Fruit fly (Drosophila melanogaster) whole organism, larva: ENCODE data around the gene hdm.
A peak's percentile ranks its signal among the peaks of the same experiment; 100 is the strongest.

Experiments
- noc ChIP-seq: fragments of 200-800 bp; sonication (Bioruptor generic); optimal IDR thresholded peaks from 3 replicates; lab custom pipeline; 2019; ENCODE audit warnings: missing biosample characterization, mild to moderate bottlenecking, missing genetic modification characterization, moderate library complexity

Gene hdm

DNA sequence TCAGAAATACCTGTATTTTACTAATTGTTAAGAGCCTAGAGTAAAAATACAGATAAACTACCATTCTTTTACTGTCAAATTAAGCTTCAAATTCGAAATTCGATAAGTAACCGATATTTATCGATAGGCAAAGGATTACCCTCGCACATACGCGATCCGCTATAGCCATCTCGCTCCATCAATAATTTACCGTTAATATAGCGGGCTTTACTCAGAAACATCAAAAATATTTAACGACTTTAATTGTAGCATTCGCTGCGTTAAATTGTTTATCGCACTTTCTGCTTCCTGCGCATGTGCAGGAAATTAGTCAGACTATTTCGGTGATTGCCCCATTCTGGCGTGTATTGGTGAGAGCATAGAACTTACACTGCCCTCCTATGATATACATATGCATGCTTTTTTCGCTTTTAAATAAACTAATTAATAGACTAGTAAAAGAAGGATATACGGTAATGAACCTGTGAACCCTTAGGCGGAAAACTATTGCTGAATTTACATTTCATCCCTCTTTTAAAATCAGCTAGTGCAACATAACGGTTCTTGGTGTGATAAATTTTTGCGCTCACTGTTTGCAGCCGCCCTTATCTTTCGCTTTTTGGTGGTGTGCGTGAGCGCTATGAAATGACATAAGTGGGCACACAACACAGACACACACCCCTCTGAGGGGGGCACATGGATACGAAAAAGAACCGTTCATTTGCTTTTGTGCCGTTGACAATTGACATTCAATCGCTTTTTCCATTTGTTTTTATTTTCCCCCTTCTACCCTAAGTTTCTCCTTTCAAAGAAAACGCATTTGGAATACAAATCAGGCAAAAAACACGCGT lies 11.5 kb downstream of the hdm start, which contains the start of the genes dpr14 and spidey:
Gene dpr14 (minus strand): TSS at position 48 of the 830 bp plus-strand sequence.
Gene spidey (plus strand): TSS at position 693 of the 830 bp plus-strand sequence.
- TF ChIP-seq noc (tag; lab: Kevin White, UChicago) = peak; percentile 95

DNA sequence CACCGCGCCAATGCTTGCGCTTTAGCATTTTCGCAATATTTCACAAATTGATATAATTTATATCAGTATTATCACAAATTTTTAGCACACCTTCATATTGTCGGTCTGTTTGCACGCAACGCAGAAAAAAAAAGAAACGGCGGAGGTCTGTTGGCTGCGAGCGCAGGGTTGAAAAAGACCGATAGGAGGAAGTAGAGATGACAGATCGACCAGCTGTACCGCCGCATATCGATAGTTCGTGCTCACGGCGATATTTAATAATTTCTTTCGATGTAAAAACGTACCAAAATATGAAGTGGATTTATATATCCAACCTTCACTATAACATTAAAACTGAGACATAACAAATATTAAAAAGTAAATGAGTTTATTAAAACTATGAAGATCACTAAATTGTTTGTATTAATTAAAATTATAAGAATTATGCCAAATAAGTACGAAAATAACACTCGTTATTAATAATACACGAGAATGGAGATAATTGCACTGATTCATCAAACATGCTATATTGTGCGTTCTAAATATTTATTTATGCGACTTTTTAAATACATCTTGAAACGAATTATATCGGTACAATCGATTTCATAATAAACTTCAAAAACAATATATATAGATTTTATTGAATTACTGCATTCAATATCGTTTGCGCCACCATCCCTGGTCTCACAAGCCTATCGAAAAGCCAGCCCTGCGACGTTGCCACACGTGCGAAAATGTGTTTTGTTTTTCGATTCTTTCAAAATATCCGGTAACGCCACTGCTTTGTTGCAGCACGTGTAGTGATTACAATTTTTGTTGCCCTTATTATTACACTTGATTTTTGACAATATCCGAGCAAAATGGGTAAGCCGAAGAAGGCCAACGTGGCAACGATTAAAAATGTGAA lies 18.5 kb downstream of the hdm start, which contains the start of the genes RpS6 and bys:
Gene RpS6 (minus strand): TSS at position 179 of the 886 bp plus-strand sequence.
Gene bys (plus strand): TSS at position 728 of the 886 bp plus-strand sequence.
- peak; percentile 17 for TF ChIP-seq noc (tag; lab: Kevin White, UChicago)

DNA sequence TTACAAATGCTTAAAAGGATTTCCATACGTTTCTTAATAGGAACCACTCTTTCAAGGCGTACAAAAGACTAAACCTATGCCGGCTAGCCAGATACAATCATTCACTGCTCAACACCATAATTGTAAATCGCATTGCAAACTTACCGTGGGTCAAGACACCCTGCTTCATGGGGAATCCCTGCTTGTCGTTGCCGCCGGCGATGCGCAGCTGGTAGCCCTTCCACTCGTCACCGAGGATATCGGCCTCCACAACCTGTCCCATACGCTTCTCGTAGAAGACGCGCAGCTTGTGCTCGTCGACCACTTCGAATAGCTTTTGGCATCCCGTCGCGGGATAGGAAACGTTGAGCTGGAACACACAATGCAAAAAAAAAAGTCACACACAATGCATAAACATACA lies 19.3 kb downstream of the hdm start:
- TF ChIP-seq noc (tag; lab: Kevin White, UChicago) = no peak

DNA sequence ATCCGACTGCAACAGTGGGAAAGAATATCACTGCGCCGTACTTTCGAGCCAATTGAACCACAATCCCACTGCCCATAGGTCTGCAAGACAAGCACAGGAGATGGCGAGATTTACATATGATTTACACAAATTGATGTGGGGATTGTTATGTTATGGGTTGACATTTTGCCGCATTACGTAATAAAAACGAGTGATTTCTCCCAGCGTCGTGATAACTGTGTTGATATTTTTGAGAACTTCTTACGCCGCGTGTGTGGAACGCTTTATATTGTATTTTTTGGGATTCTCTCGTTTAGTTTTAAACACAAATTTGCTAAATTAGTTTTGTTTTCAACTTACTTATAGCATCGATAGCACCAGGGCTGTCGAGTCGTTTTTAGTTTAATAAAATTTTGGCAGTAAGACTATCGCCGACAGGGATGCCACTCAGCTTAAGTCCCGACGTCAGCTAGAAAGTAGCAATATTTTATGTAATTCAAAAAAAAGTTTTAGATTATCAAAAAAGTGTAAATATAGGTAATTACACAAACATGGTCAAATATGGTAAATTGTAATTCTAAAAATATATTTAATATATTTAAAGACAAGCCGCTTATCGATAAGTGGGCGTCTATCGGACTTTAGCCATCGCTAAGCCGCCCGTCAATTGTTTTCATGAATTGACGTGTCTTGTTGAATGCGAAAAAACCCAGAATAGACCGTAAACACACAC lies 26.4 kb downstream of the hdm start, which contains the start of the genes CG45089, ND-MNLL and p115:
Gene CG45089 (minus strand): TSS at position 388 of the 712 bp plus-strand sequence.
Gene ND-MNLL (minus strand): TSS at position 388 of the 712 bp plus-strand sequence.
Gene p115 (plus strand): TSS at position 621 of the 712 bp plus-strand sequence.
- peak; percentile 55 for TF ChIP-seq noc (tag; lab: Kevin White, UChicago)

DNA sequence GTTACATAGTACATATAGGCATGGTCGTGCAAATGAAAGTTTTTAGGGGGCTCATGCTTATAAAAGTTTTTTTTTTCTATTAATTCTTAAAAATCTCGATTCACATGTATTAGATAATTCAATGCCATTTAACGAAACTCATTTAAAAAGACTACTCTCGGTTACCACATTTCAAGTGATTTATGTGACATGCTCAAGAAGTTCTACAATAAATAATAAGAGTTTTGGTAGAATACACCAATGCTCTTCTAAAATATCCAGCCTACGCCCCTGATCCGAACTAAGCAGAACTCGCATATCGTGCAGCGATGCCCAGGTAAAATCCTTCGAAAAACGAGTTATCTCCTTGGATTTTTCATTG lies 27.4 kb downstream of the hdm start:
- peak; percentile 3 for TF ChIP-seq noc (tag; lab: Kevin White, UChicago)

DNA sequence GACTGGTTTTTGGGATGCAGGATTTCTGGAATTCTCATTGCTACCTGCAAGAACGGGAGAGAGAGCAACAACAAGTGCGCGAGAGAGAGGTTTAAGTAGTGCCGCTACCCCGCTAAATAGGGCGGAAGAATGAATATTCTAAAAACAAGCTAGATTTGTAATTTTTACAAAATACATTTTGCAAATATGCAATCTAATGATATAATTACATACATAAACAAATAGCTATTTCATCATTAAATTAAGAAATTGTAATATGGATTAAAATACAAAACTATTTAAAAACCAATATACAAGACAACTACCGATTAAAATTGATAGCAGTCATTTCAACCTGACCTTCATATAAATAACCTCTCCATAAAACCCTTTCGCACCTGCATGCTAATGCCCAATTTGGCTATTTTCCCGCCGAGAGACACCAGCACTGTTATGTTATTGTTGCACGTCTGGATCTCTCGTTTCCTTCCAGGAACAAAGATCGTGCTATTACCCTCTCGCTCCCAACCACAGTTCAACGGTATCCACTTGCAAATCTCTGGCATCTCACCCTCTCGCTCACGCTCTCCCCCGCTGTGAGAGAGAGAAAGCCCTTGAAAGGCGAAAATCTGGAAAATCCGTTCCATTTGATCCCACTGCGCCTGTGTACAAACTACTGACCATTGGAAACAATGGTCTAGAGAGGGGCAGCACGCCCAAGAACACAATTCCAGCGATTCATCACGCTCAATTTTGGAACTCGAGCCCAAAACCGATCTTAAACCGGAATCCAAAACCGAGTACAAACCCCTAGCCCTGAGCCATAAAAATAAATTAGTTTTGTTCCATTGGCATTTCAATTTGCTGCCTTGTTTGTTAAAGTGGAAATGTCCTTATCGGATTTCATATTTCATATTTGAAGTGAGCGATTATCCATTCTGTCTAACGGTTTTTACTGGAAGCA lies 28.1 kb downstream of the hdm start, which contains the start of gene Nek2:
Gene Nek2 (minus strand): TSS at position 51 of the 943 bp plus-strand sequence.
- no peak for TF ChIP-seq noc (tag; lab: Kevin White, UChicago)

DNA sequence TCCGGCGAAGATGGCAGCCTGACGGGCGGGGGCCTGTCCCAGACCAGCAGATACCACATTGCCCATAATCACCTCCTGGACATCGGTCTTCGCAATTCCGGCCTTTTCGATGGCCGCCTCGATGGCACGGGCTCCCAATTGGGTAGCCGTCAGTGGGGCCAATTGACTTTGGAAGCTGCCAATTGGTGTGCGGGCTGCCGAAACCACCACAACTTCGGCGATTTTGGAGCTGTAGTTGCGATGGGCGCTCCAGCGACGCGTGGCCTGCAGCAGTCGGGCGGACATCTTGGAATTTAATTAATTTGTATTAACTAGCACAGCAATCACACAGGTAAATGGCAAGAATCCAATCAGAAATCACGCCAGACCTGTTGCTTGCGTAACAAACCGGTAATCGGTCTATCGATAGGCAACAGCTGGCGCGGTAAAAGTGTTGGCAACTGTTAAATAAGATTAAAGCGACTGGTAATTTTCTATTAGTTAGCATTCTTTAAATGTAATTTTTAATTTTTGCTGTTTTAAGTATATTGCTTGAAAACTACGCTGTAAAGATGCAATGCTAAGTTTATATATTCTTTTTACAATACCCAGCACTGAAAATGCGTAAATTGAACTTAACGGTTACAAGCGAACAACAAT lies 31.4 kb downstream of the hdm start, which contains the start of gene Acat1:
Gene Acat1 (minus strand): TSS at position 400 of the 639 bp plus-strand sequence.
- TF ChIP-seq noc (tag; lab: Kevin White, UChicago) = peak; percentile 71

DNA sequence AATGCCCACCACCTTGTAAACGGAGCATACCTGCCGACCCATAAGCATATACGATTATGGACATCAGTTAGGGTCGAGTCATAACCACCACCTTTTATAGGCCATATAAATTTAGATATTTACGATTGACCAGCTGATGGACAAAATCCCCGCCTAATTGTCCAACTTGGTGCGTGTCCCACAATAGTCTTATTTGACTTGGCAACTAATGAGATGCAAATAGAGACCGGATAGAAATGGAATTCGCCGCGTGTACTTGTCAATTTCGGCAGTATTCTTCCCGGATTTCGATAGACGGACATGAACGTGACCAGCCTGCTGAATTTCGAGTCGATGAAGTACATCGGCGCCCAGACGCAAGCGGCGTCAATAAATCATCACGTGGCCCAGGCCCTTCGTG lies 35.6 kb downstream of the hdm start, which contains the start of gene Ir7g:
Gene Ir7g (plus strand): TSS at position 301 of the 400 bp plus-strand sequence.
- no peak for TF ChIP-seq noc (tag; lab: Kevin White, UChicago)

DNA sequence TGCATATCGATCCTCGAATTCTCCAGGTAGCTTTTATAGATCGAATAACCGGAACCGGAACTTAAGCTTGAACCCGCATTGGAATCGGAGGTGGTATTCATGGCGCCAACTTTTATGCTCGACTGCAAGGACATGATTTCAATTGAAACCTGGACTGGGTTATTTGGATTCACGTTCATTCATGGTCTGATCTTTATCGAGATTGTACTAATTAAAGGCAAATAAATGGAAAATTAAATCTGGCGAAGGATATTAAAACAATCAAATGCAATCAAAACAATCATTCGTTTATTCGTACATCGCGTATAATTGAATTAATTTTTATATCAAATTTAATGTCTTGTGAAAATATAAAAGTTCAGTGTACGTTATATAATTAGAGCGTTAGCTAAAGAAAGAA lies 36.0 kb downstream of the hdm start, which contains the start of gene Ir7f:
Gene Ir7f (minus strand): TSS at position 101 of the 400 bp plus-strand sequence.
- no peak for TF ChIP-seq noc (tag; lab: Kevin White, UChicago)

DNA sequence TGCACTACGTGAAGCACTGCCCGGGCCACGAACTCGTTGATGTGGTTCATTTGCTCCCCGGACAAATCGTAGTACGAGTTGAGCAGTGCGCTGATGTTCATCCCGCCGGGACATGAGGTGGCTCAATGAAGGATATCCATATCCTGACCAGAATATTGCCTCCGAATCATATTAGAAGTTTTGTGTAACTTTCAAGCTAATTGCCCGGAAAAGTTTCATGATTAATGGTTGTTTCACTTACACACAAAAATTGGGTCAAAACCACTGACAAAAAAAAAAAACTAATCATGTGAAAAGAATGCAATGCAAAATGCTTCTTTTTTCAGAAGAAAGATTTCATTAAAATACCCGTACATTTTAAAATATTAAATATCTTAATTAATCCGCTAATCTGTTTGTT lies 38.4 kb downstream of the hdm start, which contains the start of gene Ir7e:
Gene Ir7e (minus strand): TSS at position 101 of the 400 bp plus-strand sequence.
- TF ChIP-seq noc (tag; lab: Kevin White, UChicago) = no peak

DNA sequence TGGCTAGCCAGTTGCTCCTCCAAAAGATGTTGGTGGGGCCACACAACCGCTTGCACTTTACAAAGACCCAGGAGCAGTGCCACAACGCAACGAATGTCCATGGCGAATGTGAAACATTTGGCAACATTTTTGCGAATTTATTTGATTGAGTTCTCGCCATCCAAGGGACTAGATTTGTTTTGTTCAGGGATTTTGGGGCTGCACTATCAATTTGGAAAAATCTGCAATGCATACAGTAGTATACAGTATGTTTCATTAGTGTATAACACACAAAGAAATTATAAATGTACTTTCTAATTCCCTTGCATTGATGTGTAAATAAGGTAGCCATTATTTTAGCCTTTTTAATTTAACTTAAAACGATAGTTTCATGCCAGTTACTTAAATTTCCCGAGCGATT lies 41.2 kb downstream of the hdm start, which contains the start of gene Ir7d:
Gene Ir7d (minus strand): TSS at position 101 of the 400 bp plus-strand sequence.
- TF ChIP-seq noc (tag; lab: Kevin White, UChicago) = no peak

DNA sequence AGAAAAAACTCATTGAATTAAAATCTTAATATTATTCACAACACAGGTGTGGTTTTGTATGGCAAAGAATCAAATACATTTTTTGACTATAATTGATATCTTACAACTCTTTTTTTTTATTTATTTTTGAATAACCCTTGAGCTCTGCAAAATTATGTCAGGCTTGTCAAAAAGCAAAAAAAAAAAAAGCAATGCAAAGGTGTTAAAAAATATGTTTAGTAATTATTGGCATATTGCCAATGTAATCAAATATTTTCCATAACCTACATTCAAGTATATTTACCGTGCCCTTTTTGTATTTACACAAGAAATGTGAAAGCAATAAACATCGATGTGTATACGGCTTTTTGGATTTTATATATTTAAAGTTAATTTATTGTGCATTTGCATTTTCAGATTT lies 45.8 kb downstream of the hdm start, which contains the start of gene Ir7c:
Gene Ir7c (plus strand): TSS at position 301 of the 400 bp plus-strand sequence.
- no peak for TF ChIP-seq noc (tag; lab: Kevin White, UChicago)
